Worm (Caenorhabditis elegans) whole organism, L4 larva: ENCODE measurements around the gene K01F9.2.

Experiments used
- D1046.2 ChIP-seq: fragments of 200-800 bp; sonication (Bioruptor generic); IDR thresholded peaks from 2 replicates; pipeline ENCODE4 v1.3.6; 2022; ENCODE audit warnings: missing genetic modification characterization, missing compliant biosample characterization
- F10B5.3 ChIP-seq: sonication (generic microtip); optimal IDR thresholded peaks from 2 replicates; lab custom pipeline; 2016; ENCODE audit warnings: mild to moderate bottlenecking, missing genetic modification characterization, missing compliant biosample characterization
- F49E8.2 ChIP-seq: sonication (generic microtip); optimal IDR thresholded peaks from 2 replicates; lab custom pipeline; 2016; ENCODE audit warnings: missing compliant biosample characterization, mild to moderate bottlenecking, missing genetic modification characterization, borderline replicate concordance
- T26A8.4 ChIP-seq: fragments of 200-800 bp; sonication (Bioruptor generic); IDR thresholded peaks from 2 replicates; pipeline ENCODE4 v1.3.6; 2022; ENCODE audit warnings: missing genetic modification characterization, missing compliant biosample characterization
- Y105C5A.15 ChIP-seq: fragments of 200-800 bp; sonication (Bioruptor generic); IDR thresholded peaks from 2 replicates; pipeline ENCODE4 v1.3.6; 2022; ENCODE audit warnings: missing genetic modification characterization, missing compliant biosample characterization
- Y48G9A.11 ChIP-seq: fragments of 200-800 bp; sonication (Bioruptor generic); IDR thresholded peaks from 2 replicates; pipeline ENCODE4 v1.3.6; 2022; ENCODE audit warnings: missing genetic modification reagents, missing genetic modification characterization, missing compliant biosample characterization
- Y75B8A.6 ChIP-seq: fragments of 200-800 bp; sonication (Bioruptor generic); IDR thresholded peaks from 2 replicates; pipeline ENCODE4 v1.3.6; 2022; ENCODE audit warnings: missing genetic modification reagents, missing genetic modification characterization, missing compliant biosample characterization
- ZK546.5 ChIP-seq, 2 experiments: sonication (generic microtip); optimal IDR thresholded peaks; 2 replicates each; lab custom pipeline; 2017; ENCODE audit warnings: missing biosample characterization in 2 of 2, missing genetic modification characterization in 2 of 2
- arid-1 ChIP-seq: fragments of 200-800 bp; sonication (Bioruptor generic); conservative IDR thresholded peaks from 2 replicates; pipeline ENCODE4 v1.3.6; 2022; ENCODE audit warnings: missing genetic modification reagents, missing genetic modification characterization, missing compliant biosample characterization
- ceh-20 ChIP-seq: fragments of 200-800 bp; sonication (Bioruptor generic); IDR thresholded peaks from 2 replicates; pipeline ENCODE4 v1.3.6; 2022; ENCODE audit warnings: missing genetic modification reagents, missing genetic modification characterization, missing compliant biosample characterization
- ceh-44 ChIP-seq: fragments of 200-800 bp; sonication (Bioruptor generic); IDR thresholded peaks from 2 replicates; pipeline ENCODE4 v1.3.6; 2022; ENCODE audit warnings: missing genetic modification reagents, missing genetic modification characterization, missing compliant biosample characterization
- ceh-82 ChIP-seq: sonication (generic microtip); optimal IDR thresholded peaks from 2 replicates; lab custom pipeline; 2017; ENCODE audit warnings: missing biosample characterization, missing genetic modification characterization
- ces-1 ChIP-seq: fragments of 150-350 bp; sonication (generic microtip); optimal IDR thresholded peaks from 4 replicates; lab custom pipeline; 2014; ENCODE audit warnings: missing biosample characterization, missing genetic modification reagents, missing genetic modification characterization
- ctbp-1 ChIP-seq: fragments of 200-800 bp; sonication (Bioruptor generic); IDR thresholded peaks from 2 replicates; pipeline ENCODE4 v1.3.6; 2022; ENCODE audit warnings: missing genetic modification reagents, missing genetic modification characterization, missing compliant biosample characterization
- daf-16 ChIP-seq, 3 experiments: sonication (generic microtip); optimal IDR thresholded peaks; 2 replicates each; lab custom pipeline; 2016 to 2017; ENCODE audit warnings: missing genetic modification characterization in 3 of 3, missing genetic modification reagents in 3 of 3, mild to moderate bottlenecking in 2 of 3, missing compliant biosample characterization in 2 of 3, missing biosample characterization in 1 of 3, moderate library complexity in 1 of 3
- daf-19 ChIP-seq: fragments of 200-800 bp; sonication (Bioruptor generic); conservative IDR thresholded peaks from 2 replicates; pipeline ENCODE4 v1.3.6; 2022; ENCODE audit warnings: missing genetic modification characterization, missing compliant biosample characterization
- dmd-9 ChIP-seq: fragments of 200-800 bp; sonication (Bioruptor generic); IDR thresholded peaks from 2 replicates; pipeline ENCODE4 v1.3.6; 2022; ENCODE audit warnings: missing genetic modification reagents, missing genetic modification characterization, missing compliant biosample characterization
- fkh-10 ChIP-seq: fragments of 150-350 bp; optimal IDR thresholded peaks from 2 replicates; lab custom pipeline; 2014; ENCODE audit warnings: missing biosample characterization, missing genetic modification reagents, missing genetic modification characterization
- hif-1 ChIP-seq, 2 experiments: sonication (generic microtip); optimal IDR thresholded peaks; 2 replicates each; lab custom pipeline; 2016 to 2017; ENCODE audit warnings: missing compliant biosample characterization in 2 of 2, missing genetic modification characterization in 2 of 2, missing genetic modification reagents in 2 of 2, missing genotype in 2 of 2, mild to moderate bottlenecking in 1 of 2
- hlh-11 ChIP-seq: fragments of 200-800 bp; sonication (Bioruptor generic); optimal IDR thresholded peaks from 2 replicates; lab custom pipeline; 2018; ENCODE audit warnings: mild to moderate bottlenecking, missing genetic modification characterization, missing compliant biosample characterization
- hlh-30 ChIP-seq: sonication (generic microtip); optimal IDR thresholded peaks from 2 replicates; lab custom pipeline; 2017; ENCODE audit warnings: antibody characterized with exemption, mild to moderate bottlenecking, missing genetic modification characterization, missing compliant biosample characterization; ENCODE audit not compliant: insufficient read depth
- hmg-1.1 ChIP-seq: fragments of 200-800 bp; sonication (Bioruptor generic); IDR thresholded peaks from 2 replicates; pipeline ENCODE4 v1.3.6; 2022; ENCODE audit warnings: missing genetic modification reagents, missing genetic modification characterization, missing compliant biosample characterization
- lim-7 ChIP-seq: fragments of 200-800 bp; sonication (Bioruptor generic); IDR thresholded peaks from 2 replicates; pipeline ENCODE4 v1.3.6; 2022; ENCODE audit warnings: missing genetic modification characterization, missing compliant biosample characterization
- lin-13 ChIP-seq: fragments of 150-350 bp; optimal IDR thresholded peaks from 2 replicates; lab custom pipeline; 2014; ENCODE audit warnings: missing biosample characterization, missing genetic modification reagents, missing genetic modification characterization
- lin-38 ChIP-seq: fragments of 200-800 bp; sonication (Bioruptor generic); IDR thresholded peaks from 2 replicates; pipeline ENCODE4 v1.3.6; 2022; ENCODE audit warnings: missing genetic modification reagents, missing genetic modification characterization, missing compliant biosample characterization
- lin-39 ChIP-seq: fragments of 150-350 bp; optimal IDR thresholded peaks from 2 replicates; lab custom pipeline; 2014; ENCODE audit warnings: missing biosample characterization, missing genetic modification reagents, missing genetic modification characterization
- lir-3 ChIP-seq: sonication (generic microtip); optimal IDR thresholded peaks from 2 replicates; lab custom pipeline; 2016; ENCODE audit warnings: mild to moderate bottlenecking, missing genetic modification characterization, missing compliant biosample characterization
- lsy-2 ChIP-seq, 2 experiments: fragments of 150-350 bp in 1 of 2; sonication (generic microtip) in 1 of 2; optimal IDR thresholded peaks; 2 replicates each; lab custom pipeline; 2014 to 2017; ENCODE audit warnings: missing biosample characterization in 2 of 2, missing genetic modification characterization in 2 of 2
- madf-5 ChIP-seq, 2 experiments: fragments of 200-800 bp; sonication (Bioruptor generic); IDR thresholded peaks; 2 replicates each; pipeline ENCODE4 v1.3.6; 2022; ENCODE audit warnings: missing compliant biosample characterization in 2 of 2, missing genetic modification characterization in 2 of 2
- madf-9 ChIP-seq: fragments of 200-800 bp; sonication (Bioruptor generic); conservative IDR thresholded peaks from 2 replicates; pipeline ENCODE4 v1.3.6; 2022; ENCODE audit warnings: missing genetic modification reagents, missing genetic modification characterization, missing compliant biosample characterization
- mdl-1 ChIP-seq, 2 experiments: fragments of 150-350 bp in 1 of 2; sonication (generic microtip) in 1 of 2; optimal IDR thresholded peaks; 2 replicates each; lab custom pipeline; 2014 to 2017; ENCODE audit warnings: missing biosample characterization in 2 of 2, missing genetic modification characterization in 2 of 2
- mep-1 ChIP-seq: fragments of 150-350 bp; sonication (generic microtip); optimal IDR thresholded peaks from 3 replicates; lab custom pipeline; 2014; ENCODE audit warnings: missing biosample characterization, missing genetic modification characterization
- nhr-11 ChIP-seq: fragments of 150-350 bp; optimal IDR thresholded peaks from 2 replicates; lab custom pipeline; 2014; ENCODE audit warnings: missing biosample characterization, missing genetic modification characterization
- nhr-25 ChIP-seq: sonication (generic microtip); optimal IDR thresholded peaks from 2 replicates; lab custom pipeline; 2017; ENCODE audit warnings: missing genetic modification characterization, mild to moderate bottlenecking, missing compliant biosample characterization, antibody characterized with exemption, moderate library complexity, borderline replicate concordance; ENCODE audit not compliant: insufficient read depth
- nhr-41 ChIP-seq: fragments of 200-800 bp; sonication (Bioruptor generic); IDR thresholded peaks from 2 replicates; pipeline ENCODE4 v1.3.6; 2022; ENCODE audit warnings: missing genetic modification reagents, missing genetic modification characterization, missing compliant biosample characterization
- nhr-6 ChIP-seq: fragments of 150-350 bp; optimal IDR thresholded peaks from 2 replicates; lab custom pipeline; 2014; ENCODE audit warnings: missing biosample characterization, missing genetic modification characterization
- nhr-76 ChIP-seq: fragments of 150-350 bp; optimal IDR thresholded peaks from 2 replicates; lab custom pipeline; 2014; ENCODE audit warnings: missing biosample characterization, missing genetic modification characterization
- php-3 ChIP-seq: fragments of 200-800 bp; sonication (Bioruptor generic); IDR thresholded peaks from 2 replicates; pipeline ENCODE4 v1.3.6; 2022; ENCODE audit warnings: missing genetic modification reagents, missing genetic modification characterization, missing compliant biosample characterization
- set-16 ChIP-seq: fragments of 200-800 bp; sonication (Bioruptor generic); IDR thresholded peaks from 2 replicates; pipeline ENCODE4 v1.3.6; 2022; ENCODE audit warnings: missing genetic modification reagents, missing genetic modification characterization, missing compliant biosample characterization
- skn-1 ChIP-seq: fragments of 150-350 bp; optimal IDR thresholded peaks from 2 replicates; lab custom pipeline; 2014; ENCODE audit warnings: missing biosample characterization, missing genetic modification characterization
- spr-1 ChIP-seq: sonication (generic microtip); optimal IDR thresholded peaks from 2 replicates; lab custom pipeline; 2016; ENCODE audit warnings: mild to moderate bottlenecking, missing genetic modification characterization, missing compliant biosample characterization
- spr-3 ChIP-seq: fragments of 200-800 bp; sonication (Bioruptor generic); optimal IDR thresholded peaks from 2 replicates; lab custom pipeline; 2018; ENCODE audit warnings: mild to moderate bottlenecking, missing genetic modification characterization, missing compliant biosample characterization
- tag-97 ChIP-seq: fragments of 200-800 bp; sonication (Bioruptor generic); IDR thresholded peaks from 2 replicates; pipeline ENCODE4 v1.3.6; 2022; ENCODE audit warnings: missing genetic modification characterization, missing compliant biosample characterization
- tra-1 ChIP-seq: fragments of 200-800 bp; sonication (Bioruptor generic); IDR thresholded peaks from 2 replicates; pipeline ENCODE4 v1.3.6; 2022; ENCODE audit warnings: missing genetic modification reagents, missing genetic modification characterization, missing compliant biosample characterization
- unc-130 ChIP-seq: sonication (generic microtip); optimal IDR thresholded peaks from 2 replicates; lab custom pipeline; 2016; ENCODE audit warnings: missing genetic modification reagents, missing genetic modification characterization, missing compliant biosample characterization
- vab-7 ChIP-seq: fragments of 200-800 bp; sonication (Bioruptor generic); IDR thresholded peaks from 2 replicates; pipeline ENCODE4 v1.3.6; 2022; ENCODE audit warnings: missing genetic modification reagents, missing genetic modification characterization, missing compliant biosample characterization
- zip-2 ChIP-seq: fragments of 150-350 bp; optimal IDR thresholded peaks from 2 replicates; lab custom pipeline; 2014; ENCODE audit warnings: missing biosample characterization, missing genetic modification characterization
- ztf-11 ChIP-seq: fragments of 150-350 bp; optimal IDR thresholded peaks from 2 replicates; lab custom pipeline; 2014; ENCODE audit warnings: missing biosample characterization, missing genetic modification characterization

The K01F9.2 gene

DNA sequence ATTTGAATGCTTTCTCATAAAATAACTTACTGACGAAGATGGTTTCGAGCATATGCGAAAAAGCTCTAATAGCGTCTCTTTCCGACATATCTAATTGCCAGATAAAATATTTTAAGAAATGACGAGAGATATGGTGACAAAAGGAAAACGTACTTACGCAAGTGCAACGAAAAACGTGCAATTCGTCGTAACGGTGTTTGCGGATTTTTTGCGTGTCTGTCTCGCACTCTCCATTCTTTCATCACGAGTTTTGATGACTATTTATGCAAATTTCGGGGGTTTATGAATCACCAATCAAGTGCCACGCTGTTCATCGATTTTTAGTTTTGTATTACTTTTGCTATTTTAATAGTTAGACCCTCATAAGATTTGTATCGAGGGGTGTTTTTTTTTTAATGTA is 12.0 kb upstream of the K01F9.2 start, which contains the start of gene ZK637.14 (continued):
- TF ChIP-seq F49E8.2 (tag; lab: Kevin White, UChicago) = no peak
- TF ChIP-seq lsy-2 (tag; optimal IDR thresholded peaks at IDR 0.05; lab: Kevin White, UChicago) = peak; percentile 16 to 81
- TF ChIP-seq D1046.2 (GFP tag; lab: Robert Waterston, UW) = no peak
- TF ChIP-seq spr-3 (GFP tag; lab: Kevin White, UChicago) = no peak
- TF ChIP-seq php-3 (GFP tag; lab: Robert Waterston, UW) = no peak
- TF ChIP-seq hlh-30 (tag; lab: Kevin White, UChicago) = peak; percentile 92
- TF ChIP-seq mep-1 (tag; lab: Kevin White, UChicago) = peak; percentile 59
- peak; percentile 25 for TF ChIP-seq lin-13 (GFP tag; lab: Kevin White, UChicago)
- no peak for TF ChIP-seq nhr-25
- TF ChIP-seq daf-19 (GFP tag; lab: Robert Waterston, UW) = no peak
- TF ChIP-seq Y48G9A.11 = no peak
- TF ChIP-seq lim-7 (GFP tag; lab: Robert Waterston, UW) = no peak
- TF ChIP-seq skn-1 (tag; lab: Kevin White, UChicago) = no peak
- TF ChIP-seq unc-130 (GFP tag; lab: Kevin White, UChicago) = no peak
- TF ChIP-seq madf-5 (GFP tag; IDR thresholded peaks at IDR 0.05; lab: Robert Waterston, UW) = no peak
- TF ChIP-seq ceh-82 (tag; lab: Kevin White, UChicago) = no peak
- no peak for TF ChIP-seq ceh-44 (GFP tag; lab: Robert Waterston, UW)
- no peak for TF ChIP-seq nhr-6 (tag; lab: Kevin White, UChicago)
- TF ChIP-seq ces-1 (GFP tag; lab: Kevin White, UChicago) = no peak
- TF ChIP-seq ctbp-1 (GFP tag; lab: Robert Waterston, UW) = no peak
- no peak for TF ChIP-seq dmd-9 (GFP tag; lab: Robert Waterston, UW)
- no peak for TF ChIP-seq fkh-10 (GFP tag; lab: Kevin White, UChicago)
- no peak for TF ChIP-seq zip-2 (tag; lab: Kevin White, UChicago)
- TF ChIP-seq vab-7 (GFP tag; lab: Robert Waterston, UW) = no peak
- TF ChIP-seq lin-39 (tag; lab: Kevin White, UChicago) = no peak
- peak in 1 of 2 experiments; percentile 3 for TF ChIP-seq mdl-1 (tag; optimal IDR thresholded peaks at IDR 0.05; lab: Kevin White, UChicago)

DNA sequence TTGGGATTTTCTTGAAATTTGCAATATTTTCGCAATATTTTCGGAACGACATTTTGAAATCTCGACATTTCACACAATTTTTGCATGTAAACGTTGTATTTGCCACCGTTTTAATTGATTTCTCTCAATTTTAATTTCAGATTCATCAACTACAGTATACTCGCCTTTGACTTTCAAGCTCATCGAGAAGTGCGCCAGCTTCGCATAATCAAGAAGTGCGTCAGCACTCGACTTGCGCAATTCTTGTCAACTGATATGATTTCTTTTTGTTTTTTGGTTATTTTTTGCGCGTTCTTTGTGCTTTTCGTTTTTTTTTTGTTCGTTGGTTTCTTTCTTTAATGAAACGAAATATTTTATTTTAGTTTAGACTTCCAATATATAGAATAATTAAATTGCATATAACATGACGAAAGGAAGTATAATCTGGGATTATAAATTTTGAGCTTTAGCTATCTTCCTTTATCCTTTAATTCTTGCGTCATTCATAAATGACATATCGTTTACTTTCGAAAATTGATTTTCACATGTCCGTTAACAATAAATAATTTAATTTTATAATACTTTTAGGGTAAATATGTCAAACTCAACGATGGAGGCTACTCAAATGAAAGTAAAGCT is 10.4 kb upstream of the K01F9.2 start, which contains the start of gene famh-136:
Gene famh-136 (plus strand): TSS at position 568 of the 618 bp plus-strand sequence.
- TF ChIP-seq T26A8.4 (GFP tag; lab: Robert Waterston, UW) (peak; percentile 80), ztf-11 (tag; lab: Kevin White, UChicago) (no peak), Y75B8A.6 (no peak), hlh-11 (peak; percentile 91), lir-3 (no peak), dmd-9 (GFP tag; lab: Robert Waterston, UW) (no peak), spr-3 (GFP tag; lab: Kevin White, UChicago) (peak; percentile 38), madf-9 (0 out of 2 replicates have a peak, but pooled peaks have one; percentile 33), set-16 (no peak), arid-1 (peak; percentile 82), tra-1 (peak; percentile 51; the same call in 1 of the 2 replicates), daf-16 (GFP tag; optimal IDR thresholded peaks at IDR 0.05; lab: Kevin White, UChicago) (peak; percentile 23 to 78), daf-16 (tag; optimal IDR thresholded peaks at IDR 0.05; lab: Kevin White, UChicago) (peak; percentile 78), hmg-1.1 (GFP tag; lab: Robert Waterston, UW) (peak; percentile 79), lin-38 (GFP tag; lab: Robert Waterston, UW) (peak; percentile 85), ZK546.5 (tag; optimal IDR thresholded peaks at IDR 0.05; lab: Kevin White, UChicago) (no peak), hif-1 (tag; optimal IDR thresholded peaks at IDR 0.05; lab: Kevin White, UChicago) (peak in 1 of 2 experiments; percentile 73), nhr-76 (tag; lab: Kevin White, UChicago) (no peak), lsy-2 (tag; optimal IDR thresholded peaks at IDR 0.05; lab: Kevin White, UChicago) (peak; percentile 27 to 95), daf-19 (GFP tag; lab: Robert Waterston, UW) (no peak), Y48G9A.11 (no peak), nhr-11 (tag; lab: Kevin White, UChicago) (peak; percentile 75), spr-1 (tag; lab: Kevin White, UChicago) (peak; percentile 77), Y105C5A.15 (GFP tag; lab: Robert Waterston, UW) (no peak), tag-97 (GFP tag; lab: Robert Waterston, UW) (no peak), F10B5.3 (tag; lab: Kevin White, UChicago) (peak; percentile 74), nhr-41 (no peak), ceh-20 (GFP tag; lab: Robert Waterston, UW) (0 out of 2 replicates have a peak, but pooled peaks have one; percentile 52)
